Worm (Caenorhabditis elegans) whole organism, mixed stage, embryonic: ENCODE data around the gene sre-30.

Experiments used
- M03D4.4 ChIP-seq: sonication (generic microtip); optimal IDR thresholded peaks from 2 replicates; lab custom pipeline; 2017; ENCODE audit warnings: mild to moderate bottlenecking, missing genetic modification characterization, missing compliant biosample characterization
- bed-3 ChIP-seq: fragments of 200-800 bp; sonication (Bioruptor generic); optimal IDR thresholded peaks from 3 replicates; lab custom pipeline; 2018; ENCODE audit warnings: mild to moderate bottlenecking, missing genetic modification characterization, moderate library complexity, missing compliant biosample characterization
- blmp-1 ChIP-seq: fragments of 150-350 bp; optimal IDR thresholded peaks from 2 replicates; lab custom pipeline; 2014; ENCODE audit warnings: missing biosample characterization, missing genetic modification characterization
- ceh-39 ChIP-seq: fragments of 150-350 bp; optimal IDR thresholded peaks from 2 replicates; lab custom pipeline; 2014; ENCODE audit warnings: missing biosample characterization, missing genetic modification characterization
- ceh-43 ChIP-seq: fragments of 200-800 bp; sonication (Bioruptor generic); optimal IDR thresholded peaks from 2 replicates; lab custom pipeline; 2018; ENCODE audit warnings: mild to moderate bottlenecking, missing genetic modification characterization, moderate library complexity, missing compliant biosample characterization
- ceh-83 ChIP-seq: fragments of 200-800 bp; sonication (Bioruptor generic); optimal IDR thresholded peaks from 2 replicates; lab custom pipeline; 2018; ENCODE audit warnings: mild to moderate bottlenecking, missing genetic modification characterization, missing compliant biosample characterization
- ces-1 ChIP-seq: fragments of 150-350 bp; optimal IDR thresholded peaks from 2 replicates; lab custom pipeline; 2014; ENCODE audit warnings: missing biosample characterization, missing genetic modification reagents, missing genetic modification characterization
- cnd-1 ChIP-seq: fragments of 200-800 bp; sonication (Bioruptor generic); optimal IDR thresholded peaks from 2 replicates; lab custom pipeline; 2018; ENCODE audit warnings: mild to moderate bottlenecking, missing genetic modification characterization, missing compliant biosample characterization
- drap-1 ChIP-seq: fragments of 200-800 bp; sonication (Bioruptor generic); optimal IDR thresholded peaks from 3 replicates; lab custom pipeline; 2018; ENCODE audit warnings: mild to moderate bottlenecking, missing genetic modification characterization, missing compliant biosample characterization
- elt-1 ChIP-seq: sonication (generic microtip); optimal IDR thresholded peaks from 2 replicates; lab custom pipeline; 2017; ENCODE audit warnings: missing genetic modification characterization, mild to moderate bottlenecking, missing compliant biosample characterization, antibody characterized with exemption, moderate library complexity, borderline replicate concordance; ENCODE audit not compliant: insufficient read depth
- flh-1 ChIP-seq: fragments of 200-800 bp; sonication (Bioruptor generic); optimal IDR thresholded peaks from 2 replicates; lab custom pipeline; 2018; ENCODE audit warnings: mild to moderate bottlenecking, missing genetic modification characterization, moderate library complexity, missing compliant biosample characterization
- ham-2 ChIP-seq: fragments of 200-800 bp; sonication (Bioruptor generic); optimal IDR thresholded peaks from 2 replicates; lab custom pipeline; 2018; ENCODE audit warnings: mild to moderate bottlenecking, missing genetic modification characterization, missing compliant biosample characterization
- hlh-1 ChIP-seq: fragments of 150-350 bp; optimal IDR thresholded peaks from 2 replicates; lab custom pipeline; 2014; ENCODE audit warnings: missing biosample characterization, missing genetic modification reagents, missing genetic modification characterization
- lin-13 ChIP-seq: fragments of 150-350 bp; optimal IDR thresholded peaks from 2 replicates; lab custom pipeline; 2014; ENCODE audit warnings: missing biosample characterization, missing genetic modification characterization
- lin-32 ChIP-seq: fragments of 200-800 bp; sonication (Bioruptor generic); optimal IDR thresholded peaks from 2 replicates; lab custom pipeline; 2018; ENCODE audit warnings: mild to moderate bottlenecking, missing genetic modification characterization, missing compliant biosample characterization
- lsy-2 ChIP-seq: fragments of 150-350 bp; optimal IDR thresholded peaks from 2 replicates; lab custom pipeline; 2014; ENCODE audit warnings: missing biosample characterization, missing genetic modification characterization
- mab-5 ChIP-seq: fragments of 150-350 bp; optimal IDR thresholded peaks from 2 replicates; lab custom pipeline; 2014; ENCODE audit warnings: missing biosample characterization, missing genetic modification characterization
- mep-1 ChIP-seq: fragments of 150-350 bp; optimal IDR thresholded peaks from 2 replicates; lab custom pipeline; 2017; ENCODE audit warnings: missing biosample characterization, missing genetic modification reagents, missing genetic modification characterization, inconsistent platforms
- mls-2 ChIP-seq: sonication (generic microtip); optimal IDR thresholded peaks from 2 replicates; lab custom pipeline; 2016; ENCODE audit warnings: mild to moderate bottlenecking, missing genetic modification characterization, moderate library complexity, missing compliant biosample characterization
- nhr-12 ChIP-seq: fragments of 150-350 bp; optimal IDR thresholded peaks from 2 replicates; lab custom pipeline; 2014; ENCODE audit warnings: missing biosample characterization, missing genetic modification characterization
- nhr-2 ChIP-seq: fragments of 150-350 bp; optimal IDR thresholded peaks from 2 replicates; lab custom pipeline; 2014; ENCODE audit warnings: missing biosample characterization, missing genetic modification characterization
- nhr-237 ChIP-seq: fragments of 150-350 bp; optimal IDR thresholded peaks from 2 replicates; lab custom pipeline; 2014; ENCODE audit warnings: missing biosample characterization, missing genetic modification characterization
- nhr-28 ChIP-seq: fragments of 150-350 bp; optimal IDR thresholded peaks from 2 replicates; lab custom pipeline; 2014; ENCODE audit warnings: missing biosample characterization, missing genetic modification characterization
- nhr-76 ChIP-seq: sonication (generic microtip); optimal IDR thresholded peaks from 2 replicates; lab custom pipeline; 2017; ENCODE audit warnings: missing biosample characterization, missing genetic modification characterization
- pha-4 ChIP-seq: fragments of 150-350 bp; optimal IDR thresholded peaks from 2 replicates; lab custom pipeline; 2018; ENCODE audit warnings: missing biosample characterization, missing genetic modification reagents, missing genetic modification characterization
- sem-2 ChIP-seq: fragments of 200-800 bp; sonication (Bioruptor generic); optimal IDR thresholded peaks from 2 replicates; lab custom pipeline; 2018; ENCODE audit warnings: mild to moderate bottlenecking, missing genetic modification characterization, missing compliant biosample characterization
- sptf-1 ChIP-seq: sonication (generic microtip); optimal IDR thresholded peaks from 2 replicates; lab custom pipeline; 2017; ENCODE audit warnings: mild to moderate bottlenecking, missing genetic modification characterization, moderate library complexity, missing compliant biosample characterization
- tbx-8 ChIP-seq: fragments of 200-800 bp; sonication (Bioruptor generic); optimal IDR thresholded peaks from 2 replicates; lab custom pipeline; 2018; ENCODE audit warnings: mild to moderate bottlenecking, missing genetic modification characterization, moderate library complexity, missing compliant biosample characterization
- unc-120 ChIP-seq: sonication (generic microtip); optimal IDR thresholded peaks from 2 replicates; lab custom pipeline; 2017; ENCODE audit warnings: missing genetic modification characterization, missing compliant biosample characterization; ENCODE audit not compliant: poor library complexity, severe bottlenecking
- unc-39 ChIP-seq: fragments of 150-350 bp; optimal IDR thresholded peaks from 2 replicates; lab custom pipeline; 2014; ENCODE audit warnings: missing biosample characterization, missing genetic modification characterization
- unc-62 ChIP-seq: fragments of 150-350 bp; optimal IDR thresholded peaks from 2 replicates; lab custom pipeline; 2014; ENCODE audit warnings: missing biosample characterization, missing genetic modification reagents, missing genetic modification characterization
- zip-8 ChIP-seq: fragments of 150-350 bp; optimal IDR thresholded peaks from 2 replicates; lab custom pipeline; 2014; ENCODE audit warnings: missing biosample characterization, missing genetic modification characterization
- ztf-11 ChIP-seq: fragments of 150-350 bp; optimal IDR thresholded peaks from 2 replicates; lab custom pipeline; 2014; ENCODE audit warnings: missing biosample characterization, missing genetic modification characterization

Gene sre-30

DNA sequence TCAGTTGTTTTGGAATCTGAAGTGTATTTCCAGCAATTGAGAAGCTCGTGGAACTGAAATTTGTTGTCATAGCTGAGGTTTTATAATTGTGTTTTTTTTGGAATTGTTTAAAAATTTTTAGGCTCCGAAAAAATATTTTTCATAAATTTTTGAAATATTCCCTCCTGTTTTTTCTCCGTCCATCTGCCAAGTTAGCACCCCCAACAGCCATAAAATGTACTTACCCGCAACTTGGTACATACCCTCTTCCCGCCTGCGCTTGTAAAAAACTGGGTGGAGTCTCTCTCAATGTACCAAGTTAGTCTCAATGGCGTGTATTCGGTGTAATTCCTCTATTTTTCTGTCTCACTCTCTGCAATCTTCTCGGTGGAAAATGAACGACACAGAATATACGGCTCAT, 16.5 kb downstream of the sre-30 start, which contains the start of gene Y57A10B.6:
TSS of gene Y57A10B.6 (plus strand) at position 301 of the 400 bp plus-strand sequence.
- no peak for TF ChIP-seq nhr-12 (tag; lab: Kevin White, UChicago)
- no peak for TF ChIP-seq ces-1 (GFP tag; lab: Kevin White, UChicago)
- TF ChIP-seq nhr-28 (tag; lab: Kevin White, UChicago) = no peak
- no peak for TF ChIP-seq ham-2
- TF ChIP-seq mls-2 = no peak
- no peak for TF ChIP-seq blmp-1 (tag; lab: Kevin White, UChicago)
- no peak for TF ChIP-seq nhr-237 (tag; lab: Kevin White, UChicago)
- TF ChIP-seq ceh-83 (GFP tag; lab: Kevin White, UChicago) = no peak
- TF ChIP-seq ceh-39 = no peak
- no peak for TF ChIP-seq flh-1 (GFP tag; lab: Kevin White, UChicago)
- no peak for TF ChIP-seq unc-120
- TF ChIP-seq nhr-2 = no peak

DNA sequence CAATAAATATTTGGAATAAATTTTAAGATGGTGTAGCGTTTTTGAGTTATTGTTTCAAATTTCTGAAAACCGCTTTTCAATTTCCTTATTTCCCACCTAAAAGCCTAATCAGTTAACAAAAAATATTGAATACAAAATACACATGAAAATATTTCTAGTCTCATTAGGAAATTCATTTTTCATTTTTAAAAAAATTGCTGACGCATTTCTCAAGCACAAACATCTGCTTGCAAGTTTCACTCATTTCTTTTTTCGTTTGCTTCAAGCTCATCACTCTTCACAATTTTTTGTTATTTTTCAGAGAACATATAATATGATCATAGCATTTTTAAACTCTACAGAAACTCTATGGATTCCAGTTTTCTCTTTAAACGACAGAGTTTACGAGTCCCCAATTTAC, 18.3 kb downstream of the sre-30 start, which contains the start of gene sre-41:
TSS of gene sre-41 (plus strand) at position 301 of the 400 bp plus-strand sequence.
- no peak for TF ChIP-seq drap-1 (GFP tag; lab: Kevin White, UChicago)

DNA sequence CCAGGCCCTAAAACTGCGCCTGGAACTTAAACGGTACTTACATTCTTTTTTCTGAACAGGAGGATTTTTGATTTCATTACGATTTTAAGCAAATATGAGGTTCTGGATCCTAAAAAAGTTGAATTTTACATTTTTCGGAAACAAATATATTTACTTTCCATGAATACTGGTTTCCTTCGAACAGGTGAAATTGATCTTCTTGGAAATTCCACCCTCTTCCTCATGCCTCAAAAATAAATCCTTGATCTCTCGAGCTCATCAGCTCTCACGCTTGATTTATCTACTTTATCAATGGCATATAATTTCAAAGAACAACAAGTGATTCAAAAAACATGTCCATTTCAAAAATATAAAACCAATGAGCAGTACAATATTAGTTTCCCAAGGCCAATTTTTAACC, 18.8 kb downstream of the sre-30 start:
- no peak for TF ChIP-seq zip-8 (tag; lab: Kevin White, UChicago)
- TF ChIP-seq M03D4.4 = no peak
- TF ChIP-seq sptf-1 (tag; lab: Kevin White, UChicago) = no peak
- TF ChIP-seq unc-39 = no peak
- TF ChIP-seq pha-4 (tag; lab: Kevin White, UChicago) = no peak

DNA sequence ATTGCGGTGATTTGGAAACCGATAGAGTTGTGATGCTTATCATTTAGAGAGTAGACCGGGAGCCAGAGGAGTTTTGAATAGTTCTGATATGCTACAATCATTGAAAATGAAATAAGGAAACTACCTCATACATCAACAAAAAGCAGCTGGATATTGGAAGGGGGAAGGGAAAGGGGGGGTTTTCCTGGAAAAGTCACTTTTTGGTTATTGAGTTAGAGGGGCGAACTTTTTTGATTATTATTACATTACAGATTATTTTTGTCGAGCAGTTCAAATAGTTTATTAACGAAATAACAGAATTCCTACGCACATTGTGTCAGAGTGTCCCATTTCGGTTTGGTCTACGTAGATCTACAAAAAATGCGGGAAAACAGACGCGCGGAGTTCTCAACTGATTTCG, 19.5 kb downstream of the sre-30 start, which contains the start of gene sre-42:
TSS of gene sre-42 (minus strand) at position 101 of the 400 bp plus-strand sequence.
- no peak for TF ChIP-seq pha-4 (tag; lab: Kevin White, UChicago)
- TF ChIP-seq ztf-11 (tag; lab: Kevin White, UChicago) = no peak
- TF ChIP-seq flh-1 (GFP tag; lab: Kevin White, UChicago) = no peak
- no peak for TF ChIP-seq tbx-8 (GFP tag; lab: Kevin White, UChicago)
- no peak for TF ChIP-seq nhr-28 (tag; lab: Kevin White, UChicago)
- TF ChIP-seq elt-1 (tag; lab: Kevin White, UChicago) = no peak
- TF ChIP-seq mep-1 (tag; lab: Kevin White, UChicago) = no peak
- TF ChIP-seq bed-3 = no peak
- no peak for TF ChIP-seq M03D4.4
- TF ChIP-seq unc-120 = no peak
- TF ChIP-seq nhr-12 (tag; lab: Kevin White, UChicago) = no peak
- TF ChIP-seq lsy-2 = no peak
- TF ChIP-seq lin-32 = no peak
- TF ChIP-seq hlh-1 = no peak
- no peak for TF ChIP-seq sptf-1 (tag; lab: Kevin White, UChicago)
- TF ChIP-seq drap-1 (GFP tag; lab: Kevin White, UChicago) = no peak
- TF ChIP-seq unc-62 (GFP tag; lab: Kevin White, UChicago) = no peak
- no peak for TF ChIP-seq mls-2
- TF ChIP-seq nhr-76 (tag; lab: Kevin White, UChicago) = no peak

DNA sequence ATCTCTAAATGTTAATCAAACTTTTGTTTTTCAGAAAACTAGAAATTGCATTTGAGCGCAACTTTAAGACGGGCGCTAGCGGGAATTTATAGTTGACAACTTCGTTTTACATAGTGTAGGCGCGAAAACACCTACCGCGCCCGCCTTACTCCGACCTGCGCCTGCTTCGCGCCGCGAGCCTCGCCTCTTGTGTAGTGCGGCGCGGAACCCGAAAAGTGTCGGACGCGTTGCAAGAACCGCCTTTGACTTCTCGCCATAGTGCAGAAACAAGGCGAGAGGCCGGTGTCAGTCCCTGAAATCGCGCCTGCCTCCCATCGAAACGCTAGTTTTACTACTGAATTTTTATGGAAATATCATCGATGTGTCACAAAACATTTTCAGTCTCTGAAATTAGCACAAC, 20.5 kb downstream of the sre-30 start:
- TF ChIP-seq nhr-2 (no peak), bed-3 (no peak), ces-1 (GFP tag; lab: Kevin White, UChicago) (no peak), mab-5 (no peak), tbx-8 (GFP tag; lab: Kevin White, UChicago) (no peak), M03D4.4 (no peak), nhr-12 (tag; lab: Kevin White, UChicago) (no peak), mls-2 (no peak), ham-2 (no peak), sptf-1 (tag; lab: Kevin White, UChicago) (no peak), ceh-43 (GFP tag; lab: Kevin White, UChicago) (no peak), cnd-1 (tag; lab: Kevin White, UChicago) (no peak), nhr-237 (tag; lab: Kevin White, UChicago) (no peak), ztf-11 (tag; lab: Kevin White, UChicago) (no peak), unc-39 (no peak), lin-13 (no peak), sem-2 (GFP tag; lab: Kevin White, UChicago) (no peak), mep-1 (tag; lab: Kevin White, UChicago) (no peak)
